Fruit fly (Drosophila melanogaster) S2 (cell line): ENCODE data around the gene CG15483.

Experiments
- CG8478 ChIP-seq: fragments of >200 bp; optimal IDR thresholded peaks from 2 replicates; lab custom pipeline; 2018
- CTCF ChIP-seq, 2 experiments: fragments of >200 bp; optimal IDR thresholded peaks; 2 replicates each; lab custom pipeline; 2018

- TF ChIP-seq CTCF (optimal IDR thresholded peaks at IDR 0.05; lab: Kevin White, UChicago) (no peak), CG8478 (no peak)
Measured at dm6 chr2L:12719712-12720429, 41.8 kb downstream of the CG15483 start.
